Worm (Caenorhabditis elegans): ENCODE data around the gene Y44A6D.3.

DNA sequence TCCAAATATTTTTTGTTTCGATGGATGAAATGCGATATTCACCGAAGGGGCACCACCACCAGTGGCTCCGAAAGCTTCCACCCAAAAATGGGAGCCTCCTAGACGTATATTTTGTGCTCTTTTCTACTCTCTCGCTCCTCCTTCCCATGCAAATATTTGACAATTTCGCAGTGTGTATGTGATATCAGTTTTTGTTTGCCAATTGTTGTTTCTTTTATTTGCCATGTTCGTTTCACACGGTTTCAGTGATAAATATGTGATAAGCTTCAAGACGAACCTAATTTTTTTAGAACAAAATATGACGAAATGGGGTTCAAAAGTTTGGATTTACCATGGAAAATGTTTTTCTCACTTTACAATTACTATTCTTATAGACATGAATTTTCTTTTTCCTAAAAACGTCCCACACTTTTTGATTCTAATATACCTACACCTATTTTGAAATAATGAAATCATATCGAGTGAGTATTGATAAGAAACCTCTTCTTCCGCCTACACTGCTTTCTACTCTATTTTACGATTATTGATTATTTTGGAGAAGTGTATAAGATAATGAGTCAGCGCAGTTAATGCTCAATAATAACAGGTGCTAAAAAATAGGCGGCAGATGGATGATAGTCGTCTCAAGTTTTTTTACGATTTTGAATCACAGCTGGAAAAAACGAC lies 38.2 kb downstream of the Y44A6D.3 start:
- TF ChIP-seq unc-86 (tag; optimal IDR thresholded peaks at IDR 0.05): no peak
- TF ChIP-seq nhr-232 (tag; optimal IDR thresholded peaks at IDR 0.05): no peak
- TF ChIP-seq dve-1 (tag; optimal IDR thresholded peaks at IDR 0.05): no peak
- TF ChIP-seq C38D4.7 (GFP tag; optimal IDR thresholded peaks at IDR 0.05): no peak
- TF ChIP-seq tbx-2 (tag; optimal IDR thresholded peaks at IDR 0.05): no peak
- no peak for TF ChIP-seq madf-2 (tag; optimal IDR thresholded peaks at IDR 0.05)
- TF ChIP-seq hlh-8 (tag; optimal IDR thresholded peaks at IDR 0.05): no peak
- TF ChIP-seq dmd-4 (tag; optimal IDR thresholded peaks at IDR 0.05; ENCODE audit: borderline replicate concordance): no peak
- TF ChIP-seq nhr-11 (tag; optimal IDR thresholded peaks at IDR 0.05): no peak
- no peak for TF ChIP-seq ceh-30 (tag; optimal IDR thresholded peaks at IDR 0.05)
- no peak for TF ChIP-seq ceh-34 (tag; optimal IDR thresholded peaks at IDR 0.05)
- TF ChIP-seq zip-5 (tag; optimal IDR thresholded peaks at IDR 0.05): no peak
- TF ChIP-seq pha-4 (tag; optimal IDR thresholded peaks at IDR 0.05): no peak
- TF ChIP-seq unc-55 (GFP tag; optimal IDR thresholded peaks at IDR 0.05): no peak
